Worm (Caenorhabditis elegans) whole organism, L3 larva: ENCODE measurements around the gene old-1.

ENCODE experiments used
- aly-2 ChIP-seq: fragments of 150-350 bp; optimal IDR thresholded peaks from 2 replicates; lab custom pipeline; 2014; ENCODE audit warnings: missing biosample characterization, missing genetic modification characterization
- ceh-82 ChIP-seq: fragments of 150-350 bp; optimal IDR thresholded peaks from 2 replicates; lab custom pipeline; 2014; ENCODE audit warnings: missing biosample characterization, missing genetic modification characterization
- fkh-10 ChIP-seq: sonication (generic microtip); optimal IDR thresholded peaks from 2 replicates; lab custom pipeline; 2017; ENCODE audit warnings: missing biosample characterization, missing genetic modification reagents, missing genetic modification characterization
- nhr-11 ChIP-seq: fragments of 150-350 bp; optimal IDR thresholded peaks from 2 replicates; lab custom pipeline; 2014; ENCODE audit warnings: missing biosample characterization, missing genetic modification characterization
- nhr-12 ChIP-seq: fragments of 150-350 bp; optimal IDR thresholded peaks from 2 replicates; lab custom pipeline; 2014; ENCODE audit warnings: missing biosample characterization, missing genetic modification characterization
- nhr-237 ChIP-seq: fragments of 150-350 bp; optimal IDR thresholded peaks from 2 replicates; lab custom pipeline; 2014; ENCODE audit warnings: missing biosample characterization, missing genetic modification characterization
- nhr-76 ChIP-seq: fragments of 150-350 bp; sonication (generic microtip); optimal IDR thresholded peaks from 5 replicates; lab custom pipeline; 2014; ENCODE audit warnings: missing biosample characterization, missing genetic modification characterization
- pqm-1 ChIP-seq: fragments of 150-350 bp; optimal IDR thresholded peaks from 2 replicates; lab custom pipeline; 2017; ENCODE audit warnings: missing biosample characterization, missing genetic modification characterization, inconsistent platforms
- sea-2 ChIP-seq: fragments of 150-350 bp; sonication (generic microtip); optimal IDR thresholded peaks from 4 replicates; lab custom pipeline; 2014; ENCODE audit warnings: missing biosample characterization, missing genetic modification reagents, missing genetic modification characterization
- skn-1 ChIP-seq: fragments of 150-350 bp; optimal IDR thresholded peaks from 2 replicates; lab custom pipeline; 2014; ENCODE audit warnings: missing biosample characterization, missing genetic modification characterization
- snpc-4 ChIP-seq: fragments of 150-350 bp; optimal IDR thresholded peaks from 2 replicates; lab custom pipeline; 2014; ENCODE audit warnings: missing biosample characterization, missing genetic modification characterization
- unc-39 ChIP-seq: sonication (generic microtip); optimal IDR thresholded peaks from 4 replicates; lab custom pipeline; 2017; ENCODE audit warnings: missing biosample characterization, missing genetic modification characterization
- zag-1 ChIP-seq: fragments of 150-350 bp; optimal IDR thresholded peaks from 2 replicates; lab custom pipeline; 2014; ENCODE audit warnings: missing biosample characterization, missing genetic modification characterization

- no peak for TF ChIP-seq nhr-76
- TF ChIP-seq zag-1 (tag; lab: Kevin White, UChicago) = no peak
- TF ChIP-seq pqm-1 (tag; lab: Kevin White, UChicago) = no peak
- TF ChIP-seq snpc-4 (tag; lab: Kevin White, UChicago) = no peak
- no peak for TF ChIP-seq nhr-11 (tag; lab: Kevin White, UChicago)
- no peak for TF ChIP-seq ceh-82 (tag; lab: Kevin White, UChicago)
- TF ChIP-seq nhr-12 (tag; lab: Kevin White, UChicago) = no peak
- no peak for TF ChIP-seq unc-39 (tag; lab: Kevin White, UChicago)
- no peak for TF ChIP-seq sea-2 (GFP tag; lab: Kevin White, UChicago)
- TF ChIP-seq skn-1 (tag; lab: Kevin White, UChicago) = no peak
- no peak for TF ChIP-seq nhr-237 (tag; lab: Kevin White, UChicago)
- no peak for TF ChIP-seq fkh-10 (GFP tag; lab: Kevin White, UChicago)
- no peak for TF ChIP-seq aly-2 (tag; lab: Kevin White, UChicago)
Observed at ce11 chrII:9871061-9871460, 2.5 kb upstream of the old-1 start, which contains the start of gene chil-7.
